Worm (Caenorhabditis elegans): Measurements from ENCODE around the gene B0244.17.

DNA sequence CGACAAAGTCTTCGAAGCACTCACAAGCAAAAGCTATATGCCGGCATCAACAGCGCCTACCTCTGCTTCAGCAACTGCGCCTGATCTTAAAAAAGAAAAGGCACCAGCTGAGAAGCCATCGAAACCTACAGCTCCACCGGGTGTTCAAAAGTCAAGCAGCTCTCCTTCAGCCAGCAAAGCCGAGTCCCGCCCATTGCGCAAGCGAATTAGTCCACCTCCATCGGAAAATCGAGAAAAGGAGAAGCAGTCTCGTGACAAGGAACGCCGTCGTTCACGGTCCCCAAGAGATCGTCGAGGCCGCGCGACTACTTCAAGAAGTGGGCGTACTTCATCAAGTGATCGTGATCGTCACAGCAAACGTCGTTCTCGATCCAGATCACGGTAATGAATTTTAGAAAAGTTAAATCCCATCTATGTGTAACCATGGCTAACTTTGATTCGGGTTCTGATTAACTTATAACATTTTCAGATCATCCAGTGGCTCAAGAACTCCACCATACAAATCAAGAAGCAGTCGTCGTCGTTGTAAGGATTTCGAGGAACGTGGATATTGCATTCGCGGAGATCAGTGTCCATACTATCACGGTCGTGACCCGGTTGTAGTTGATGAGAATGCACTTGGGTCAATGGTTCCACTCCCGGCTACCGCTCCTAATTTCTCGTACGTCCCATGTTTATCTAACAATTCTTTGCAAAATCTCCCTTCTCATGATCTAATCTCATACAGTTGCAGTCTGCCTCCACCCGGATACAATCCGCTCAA lies 21.0 kb upstream of the B0244.17 start:
- TF ChIP-seq tbx-11 (GFP tag; IDR thresholded peaks at IDR 0.05) (no peak), tra-4 (tag; optimal IDR thresholded peaks at IDR 0.05) (no peak), ceh-36 (tag; optimal IDR thresholded peaks at IDR 0.05) (no peak)

All from whole organism, early embryonic.